Worm (Caenorhabditis elegans) whole organism, mixed stage, embryonic: ENCODE results near the gene dnj-8.

Experiments
- M03D4.4 ChIP-seq: sonication (generic microtip); optimal IDR thresholded peaks from 2 replicates; lab custom pipeline; 2017; ENCODE audit warnings: mild to moderate bottlenecking, missing genetic modification characterization, missing compliant biosample characterization
- bed-3 ChIP-seq: fragments of 200-800 bp; sonication (Bioruptor generic); optimal IDR thresholded peaks from 3 replicates; lab custom pipeline; 2018; ENCODE audit warnings: mild to moderate bottlenecking, missing genetic modification characterization, moderate library complexity, missing compliant biosample characterization
- blmp-1 ChIP-seq: fragments of 150-350 bp; optimal IDR thresholded peaks from 2 replicates; lab custom pipeline; 2014; ENCODE audit warnings: missing biosample characterization, missing genetic modification characterization
- ceh-39 ChIP-seq: fragments of 150-350 bp; optimal IDR thresholded peaks from 2 replicates; lab custom pipeline; 2014; ENCODE audit warnings: missing biosample characterization, missing genetic modification characterization
- ceh-43 ChIP-seq: fragments of 200-800 bp; sonication (Bioruptor generic); optimal IDR thresholded peaks from 2 replicates; lab custom pipeline; 2018; ENCODE audit warnings: mild to moderate bottlenecking, missing genetic modification characterization, moderate library complexity, missing compliant biosample characterization
- ceh-83 ChIP-seq: fragments of 200-800 bp; sonication (Bioruptor generic); optimal IDR thresholded peaks from 2 replicates; lab custom pipeline; 2018; ENCODE audit warnings: mild to moderate bottlenecking, missing genetic modification characterization, missing compliant biosample characterization
- ces-1 ChIP-seq: fragments of 150-350 bp; optimal IDR thresholded peaks from 2 replicates; lab custom pipeline; 2014; ENCODE audit warnings: missing biosample characterization, missing genetic modification reagents, missing genetic modification characterization
- cnd-1 ChIP-seq: fragments of 200-800 bp; sonication (Bioruptor generic); optimal IDR thresholded peaks from 2 replicates; lab custom pipeline; 2018; ENCODE audit warnings: mild to moderate bottlenecking, missing genetic modification characterization, missing compliant biosample characterization
- drap-1 ChIP-seq: fragments of 200-800 bp; sonication (Bioruptor generic); optimal IDR thresholded peaks from 3 replicates; lab custom pipeline; 2018; ENCODE audit warnings: mild to moderate bottlenecking, missing genetic modification characterization, missing compliant biosample characterization
- elt-1 ChIP-seq: sonication (generic microtip); optimal IDR thresholded peaks from 2 replicates; lab custom pipeline; 2017; ENCODE audit warnings: missing genetic modification characterization, mild to moderate bottlenecking, missing compliant biosample characterization, antibody characterized with exemption, moderate library complexity, borderline replicate concordance; ENCODE audit not compliant: insufficient read depth
- elt-3 ChIP-seq: fragments of 150-350 bp; optimal IDR thresholded peaks from 2 replicates; lab custom pipeline; 2014; ENCODE audit warnings: missing biosample characterization, missing genetic modification characterization
- flh-1 ChIP-seq: fragments of 200-800 bp; sonication (Bioruptor generic); optimal IDR thresholded peaks from 2 replicates; lab custom pipeline; 2018; ENCODE audit warnings: mild to moderate bottlenecking, missing genetic modification characterization, moderate library complexity, missing compliant biosample characterization
- hlh-1 ChIP-seq: fragments of 150-350 bp; optimal IDR thresholded peaks from 2 replicates; lab custom pipeline; 2014; ENCODE audit warnings: missing biosample characterization, missing genetic modification reagents, missing genetic modification characterization
- lin-13 ChIP-seq: fragments of 150-350 bp; optimal IDR thresholded peaks from 2 replicates; lab custom pipeline; 2014; ENCODE audit warnings: missing biosample characterization, missing genetic modification characterization
- lin-32 ChIP-seq: fragments of 200-800 bp; sonication (Bioruptor generic); optimal IDR thresholded peaks from 2 replicates; lab custom pipeline; 2018; ENCODE audit warnings: mild to moderate bottlenecking, missing genetic modification characterization, missing compliant biosample characterization
- lsy-2 ChIP-seq: fragments of 150-350 bp; optimal IDR thresholded peaks from 2 replicates; lab custom pipeline; 2014; ENCODE audit warnings: missing biosample characterization, missing genetic modification characterization
- mab-5 ChIP-seq: fragments of 150-350 bp; optimal IDR thresholded peaks from 2 replicates; lab custom pipeline; 2014; ENCODE audit warnings: missing biosample characterization, missing genetic modification characterization
- mep-1 ChIP-seq: fragments of 150-350 bp; optimal IDR thresholded peaks from 2 replicates; lab custom pipeline; 2017; ENCODE audit warnings: missing biosample characterization, missing genetic modification reagents, missing genetic modification characterization, inconsistent platforms
- nhr-2 ChIP-seq: fragments of 150-350 bp; optimal IDR thresholded peaks from 2 replicates; lab custom pipeline; 2014; ENCODE audit warnings: missing biosample characterization, missing genetic modification characterization
- nhr-237 ChIP-seq: fragments of 150-350 bp; optimal IDR thresholded peaks from 2 replicates; lab custom pipeline; 2014; ENCODE audit warnings: missing biosample characterization, missing genetic modification characterization
- nhr-28 ChIP-seq: fragments of 150-350 bp; optimal IDR thresholded peaks from 2 replicates; lab custom pipeline; 2014; ENCODE audit warnings: missing biosample characterization, missing genetic modification characterization
- nhr-76 ChIP-seq: sonication (generic microtip); optimal IDR thresholded peaks from 2 replicates; lab custom pipeline; 2017; ENCODE audit warnings: missing biosample characterization, missing genetic modification characterization
- pha-4 ChIP-seq: fragments of 150-350 bp; optimal IDR thresholded peaks from 2 replicates; lab custom pipeline; 2018; ENCODE audit warnings: missing biosample characterization, missing genetic modification reagents, missing genetic modification characterization
- sem-2 ChIP-seq: fragments of 200-800 bp; sonication (Bioruptor generic); optimal IDR thresholded peaks from 2 replicates; lab custom pipeline; 2018; ENCODE audit warnings: mild to moderate bottlenecking, missing genetic modification characterization, missing compliant biosample characterization
- snpc-4 ChIP-seq: fragments of 150-350 bp; optimal IDR thresholded peaks from 2 replicates; lab custom pipeline; 2014; ENCODE audit warnings: missing biosample characterization, missing genetic modification characterization
- sptf-1 ChIP-seq: sonication (generic microtip); optimal IDR thresholded peaks from 2 replicates; lab custom pipeline; 2017; ENCODE audit warnings: mild to moderate bottlenecking, missing genetic modification characterization, moderate library complexity, missing compliant biosample characterization
- tbx-8 ChIP-seq: fragments of 200-800 bp; sonication (Bioruptor generic); optimal IDR thresholded peaks from 2 replicates; lab custom pipeline; 2018; ENCODE audit warnings: mild to moderate bottlenecking, missing genetic modification characterization, moderate library complexity, missing compliant biosample characterization
- unc-120 ChIP-seq: sonication (generic microtip); optimal IDR thresholded peaks from 2 replicates; lab custom pipeline; 2017; ENCODE audit warnings: missing genetic modification characterization, missing compliant biosample characterization; ENCODE audit not compliant: poor library complexity, severe bottlenecking
- unc-62 ChIP-seq: fragments of 150-350 bp; optimal IDR thresholded peaks from 2 replicates; lab custom pipeline; 2014; ENCODE audit warnings: missing biosample characterization, missing genetic modification reagents, missing genetic modification characterization
- zip-8 ChIP-seq: fragments of 150-350 bp; optimal IDR thresholded peaks from 2 replicates; lab custom pipeline; 2014; ENCODE audit warnings: missing biosample characterization, missing genetic modification characterization

Gene dnj-8

ce11 chrII:6573677-6574076 is 24.2 kb downstream of the dnj-8 start, which contains the start of gene sra-28:
Gene sra-28 (minus strand): TSS chrII:6573777.
- TF ChIP-seq ceh-43 (GFP tag; lab: Kevin White, UChicago): no peak
- no peak for TF ChIP-seq pha-4 (tag; lab: Kevin White, UChicago)
- no peak for TF ChIP-seq snpc-4
- no peak for TF ChIP-seq ceh-39 (tag; lab: Kevin White, UChicago)

ce11 chrII:6568707-6569106 is 29.2 kb downstream of the dnj-8 start, which contains the start of gene sra-27:
Gene sra-27 (plus strand): TSS chrII:6569007.
- TF ChIP-seq cnd-1 (tag; lab: Kevin White, UChicago) (no peak), zip-8 (no peak), sptf-1 (tag; lab: Kevin White, UChicago) (no peak), pha-4 (tag; lab: Kevin White, UChicago) (no peak), snpc-4 (no peak), elt-3 (tag; lab: Kevin White, UChicago) (no peak), sem-2 (no peak), nhr-28 (tag; lab: Kevin White, UChicago) (no peak), blmp-1 (tag; lab: Kevin White, UChicago) (no peak), nhr-237 (tag; lab: Kevin White, UChicago) (no peak), nhr-2 (tag; lab: Kevin White, UChicago) (no peak), bed-3 (no peak), M03D4.4 (tag; lab: Kevin White, UChicago) (no peak), nhr-76 (no peak), ceh-83 (GFP tag; lab: Kevin White, UChicago) (no peak), mep-1 (tag; lab: Kevin White, UChicago) (no peak), tbx-8 (GFP tag; lab: Kevin White, UChicago) (no peak)

- no peak for TF ChIP-seq drap-1 (GFP tag; lab: Kevin White, UChicago)
- TF ChIP-seq elt-3 (tag; lab: Kevin White, UChicago): no peak
- TF ChIP-seq bed-3: no peak
- no peak for TF ChIP-seq elt-1 (tag; lab: Kevin White, UChicago)
- TF ChIP-seq sptf-1 (tag; lab: Kevin White, UChicago): no peak
- TF ChIP-seq cnd-1 (tag; lab: Kevin White, UChicago): no peak
- no peak for TF ChIP-seq hlh-1 (tag; lab: Kevin White, UChicago)
- no peak for TF ChIP-seq flh-1
- TF ChIP-seq lsy-2 (tag; lab: Kevin White, UChicago): no peak
- TF ChIP-seq pha-4 (tag; lab: Kevin White, UChicago): no peak
- TF ChIP-seq mab-5 (tag; lab: Kevin White, UChicago): no peak
- TF ChIP-seq M03D4.4 (tag; lab: Kevin White, UChicago): no peak
- TF ChIP-seq ceh-39 (tag; lab: Kevin White, UChicago): no peak
Measured at ce11 chrII:6566628-6567180, 31.2 kb downstream of the dnj-8 start, which contains the start of the genes F18C5.5 and F18C5.9. Gene F18C5.5 (minus strand): TSS chrII:6566728. Gene F18C5.9 (plus strand): TSS chrII:6567130.

- TF ChIP-seq nhr-237 (tag; lab: Kevin White, UChicago) (no peak), unc-120 (tag; lab: Kevin White, UChicago) (no peak), blmp-1 (tag; lab: Kevin White, UChicago) (no peak), drap-1 (GFP tag; lab: Kevin White, UChicago) (peak; percentile 58), flh-1 (peak; percentile 18), sptf-1 (tag; lab: Kevin White, UChicago) (no peak), ceh-83 (GFP tag; lab: Kevin White, UChicago) (peak; percentile 83), sem-2 (peak; percentile 30), ces-1 (GFP tag; lab: Kevin White, UChicago) (no peak), lin-13 (tag; lab: Kevin White, UChicago) (no peak), nhr-2 (tag; lab: Kevin White, UChicago) (no peak), cnd-1 (tag; lab: Kevin White, UChicago) (peak; percentile 55), mep-1 (tag; lab: Kevin White, UChicago) (no peak), lin-32 (GFP tag; lab: Kevin White, UChicago) (peak; percentile 14), ceh-43 (GFP tag; lab: Kevin White, UChicago) (peak; percentile 0), nhr-76 (no peak)
- TF ChIP-seq, all 35 proteins: peak for 7
Measured at ce11 chrII:6565077-6565476, 32.8 kb downstream of the dnj-8 start, which contains the start of gene mpz-3. Gene mpz-3 (minus strand): TSS chrII:6565396.

DNA sequence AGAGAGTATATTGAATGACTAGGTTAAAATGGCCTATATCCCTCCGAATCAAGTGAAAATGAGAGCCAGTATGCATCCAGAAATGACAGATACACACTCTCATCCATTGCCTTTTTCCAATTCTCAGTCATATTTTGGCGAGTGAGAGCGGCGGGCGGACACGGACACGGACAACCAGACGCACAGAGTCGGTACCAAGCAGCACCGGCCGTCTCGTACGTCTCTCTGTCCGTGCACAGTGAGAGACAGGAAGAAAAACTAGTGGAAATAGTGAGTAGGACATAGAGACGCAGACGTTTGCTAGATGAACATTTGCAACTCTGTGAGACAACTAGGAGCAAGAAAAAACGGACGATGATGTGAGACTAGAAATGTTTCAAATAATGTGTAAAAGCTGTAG is 34.6 kb downstream of the dnj-8 start:
- peak; percentile 11 for TF ChIP-seq pha-4 (tag; lab: Kevin White, UChicago)
- peak; percentile 7 for TF ChIP-seq unc-62 (GFP tag; lab: Kevin White, UChicago)
- no peak for TF ChIP-seq M03D4.4 (tag; lab: Kevin White, UChicago)
- peak; percentile 35 for TF ChIP-seq nhr-2 (tag; lab: Kevin White, UChicago)
- TF ChIP-seq unc-120 (tag; lab: Kevin White, UChicago): peak; percentile 5
- TF ChIP-seq elt-1 (tag; lab: Kevin White, UChicago): no peak
- no peak for TF ChIP-seq sptf-1 (tag; lab: Kevin White, UChicago)
- TF ChIP-seq elt-3 (tag; lab: Kevin White, UChicago): no peak
- TF ChIP-seq nhr-28 (tag; lab: Kevin White, UChicago): no peak
- TF ChIP-seq, all 35 proteins: peak for 4
